Fruit fly (Drosophila melanogaster) whole organism: ENCODE data around the gene FBXO11.

Experiments
- CG8478 ChIP-seq: fragments of >200 bp; optimal IDR thresholded peaks from 2 replicates; lab custom pipeline; 2018; ENCODE audit warnings: inconsistent platforms
- Dll ChIP-seq: fragments of >200 bp; optimal IDR thresholded peaks from 2 replicates; lab custom pipeline; 2017
- EcR ChIP-seq, 2 experiments: fragments of >200 bp; optimal IDR thresholded peaks; 2 replicates each; lab custom pipeline; 2017; ENCODE audit warnings: missing biosample characterization in 2 of 2, missing genetic modification characterization in 2 of 2, missing genetic modification reagents in 2 of 2
- pan ChIP-seq: fragments of >200 bp; optimal IDR thresholded peaks from 2 replicates; lab custom pipeline; 2017
- psq ChIP-seq: fragments of >200 bp; optimal IDR thresholded peaks from 2 replicates; lab custom pipeline; 2017
- usp ChIP-seq: fragments of >200 bp; optimal IDR thresholded peaks from 2 replicates; lab custom pipeline; 2017; ENCODE audit warnings: missing biosample characterization, missing genetic modification characterization, mixed read lengths

FBXO11 gene

DNA sequence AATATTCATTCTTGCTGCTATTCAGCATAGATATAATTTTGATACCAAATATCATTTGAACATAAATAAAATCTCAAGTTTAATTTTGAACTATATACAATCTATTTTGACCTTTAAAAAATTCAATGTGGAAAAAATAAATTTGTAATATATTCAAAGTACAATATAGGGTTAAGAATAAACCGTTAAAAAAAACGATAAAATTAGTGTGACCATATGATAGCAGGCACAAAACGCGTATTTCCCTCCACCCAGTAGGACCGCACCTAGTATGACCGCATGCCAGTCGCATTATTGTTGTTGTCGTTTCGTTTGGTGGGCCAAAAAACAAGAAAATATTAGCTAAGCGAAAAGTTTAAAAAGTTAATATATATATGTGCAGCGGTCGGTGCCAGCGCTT lies 16.1 kb downstream of the FBXO11 start, which contains the start of gene CG8516:
CG8516 (plus strand) TSS at position 278 of the 400 bp plus-strand sequence.
- TF ChIP-seq Dll (lab: Kevin White, UChicago), result no peak
- TF ChIP-seq pan (lab: Kevin White, UChicago), result no peak
- no peak for TF ChIP-seq usp
- no peak for TF ChIP-seq EcR (GFP tag; optimal IDR thresholded peaks at IDR 0.05; lab: Kevin White, UChicago)
- no peak for TF ChIP-seq CG8478 (lab: Kevin White, UChicago)
- no peak for TF ChIP-seq psq

DNA sequence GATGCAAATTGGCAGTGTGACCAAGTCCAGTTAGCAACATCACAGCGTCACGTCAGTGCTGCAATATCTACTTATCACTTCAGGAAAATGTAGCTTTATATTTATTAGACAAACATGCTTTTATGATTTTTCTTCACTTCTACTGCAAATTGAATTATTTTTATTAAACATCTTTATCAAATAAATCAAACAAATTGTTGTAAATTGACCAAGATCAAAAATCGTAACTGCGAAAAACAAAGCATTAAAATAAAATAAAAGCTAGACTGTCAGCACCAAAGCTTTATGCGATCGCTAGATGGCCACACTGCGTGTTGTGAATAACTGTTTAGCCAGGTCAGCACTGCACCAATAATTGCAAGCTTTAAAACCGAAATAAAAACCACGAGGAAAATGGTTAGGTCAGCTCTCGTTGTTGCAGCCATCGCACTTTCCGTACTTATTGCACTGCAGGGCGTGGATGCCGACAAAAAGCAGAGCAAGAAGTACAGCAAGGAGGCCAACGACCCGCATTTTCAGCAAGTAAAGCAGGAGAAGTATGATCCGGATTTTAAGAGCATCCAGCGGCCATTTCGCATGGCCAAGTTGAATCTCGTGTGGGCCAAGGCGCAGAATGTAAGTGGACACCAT lies 17.9 kb downstream of the FBXO11 start, which contains the start of the genes CG12945 and CG8507:
CG12945 (minus strand) TSS at position 45 of the 630 bp plus-strand sequence.
CG8507 (plus strand) TSS at position 307 of the 630 bp plus-strand sequence.
- TF ChIP-seq CG8478 (lab: Kevin White, UChicago) (no peak), pan (lab: Kevin White, UChicago) (no peak), psq (no peak)

DNA sequence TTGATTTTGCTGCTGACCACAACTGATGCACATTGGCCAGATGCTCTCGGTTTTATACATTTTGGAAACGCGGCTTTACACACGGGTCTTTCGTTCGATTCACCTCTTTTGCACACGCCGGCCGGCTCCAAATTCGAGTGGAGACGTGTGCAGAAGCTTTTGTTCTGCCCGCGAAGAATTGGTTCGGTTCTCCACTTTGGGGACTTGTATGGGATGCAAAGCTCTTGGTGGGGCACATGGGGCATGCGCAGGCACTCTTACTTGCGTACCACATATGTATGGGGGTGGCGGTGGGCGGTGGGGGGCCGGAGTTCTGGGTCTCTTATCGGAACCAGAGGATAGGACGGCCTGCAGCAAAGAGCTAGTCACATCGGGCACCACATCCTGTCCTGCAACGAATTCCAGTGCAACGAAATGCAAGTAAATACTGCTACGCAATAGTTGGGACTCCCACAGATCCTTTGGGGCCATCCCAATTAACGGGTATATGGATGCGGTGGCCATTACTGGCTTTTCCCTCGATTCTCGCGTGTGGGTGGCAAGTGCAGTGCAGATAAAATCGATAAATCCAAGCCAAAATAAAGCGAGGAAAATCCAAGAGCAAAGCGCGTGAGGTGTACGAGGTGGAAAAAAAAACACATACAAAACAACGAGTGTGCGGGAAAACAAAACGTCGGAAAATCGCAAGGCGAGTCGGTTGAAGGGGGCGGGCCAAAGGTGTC lies 24.7 kb downstream of the FBXO11 start, which contains the start of the genes MtnA and CG8500:
MtnA (minus strand) TSS at position 30 of the 722 bp plus-strand sequence.
CG8500 (plus strand) TSS at position 313 of the 722 bp plus-strand sequence.
- TF ChIP-seq CG8478 (lab: Kevin White, UChicago), result peak; percentile 11
- no peak for TF ChIP-seq pan (lab: Kevin White, UChicago)

DNA sequence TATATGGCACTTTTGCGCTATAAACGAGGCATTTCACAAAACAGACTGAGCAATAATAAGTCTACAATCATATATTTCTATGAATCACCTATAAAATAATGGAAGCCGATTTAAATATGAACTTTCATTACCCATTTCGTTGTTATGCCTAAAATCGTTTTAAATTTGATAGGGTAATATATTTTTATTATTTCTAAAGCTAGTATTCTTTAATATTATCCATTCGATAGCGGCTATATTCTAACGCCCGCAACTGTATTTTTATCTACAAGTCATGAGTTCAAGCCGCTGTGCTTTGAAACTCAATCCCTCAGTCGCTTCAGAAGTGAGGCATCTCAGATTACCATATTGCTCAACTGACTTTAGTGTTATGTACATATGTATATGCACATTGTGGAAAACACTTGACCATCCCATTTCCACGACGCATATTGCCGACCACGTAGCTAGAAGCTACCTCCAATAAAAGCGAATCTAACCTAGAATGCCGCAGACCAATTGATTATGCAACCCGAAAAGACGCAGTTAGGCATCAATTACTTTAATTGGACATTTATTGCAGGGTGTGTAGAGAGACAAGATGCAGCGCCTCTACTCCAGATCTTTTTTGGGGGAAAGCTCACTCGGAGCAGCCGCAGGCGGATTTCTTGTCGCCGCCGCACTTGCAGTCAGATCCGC lies 25.8 kb downstream of the FBXO11 start:
- TF ChIP-seq psq, result no peak
- no peak for TF ChIP-seq Dll (lab: Kevin White, UChicago)
- no peak for TF ChIP-seq CG8478 (lab: Kevin White, UChicago)
- no peak for TF ChIP-seq EcR (GFP tag; optimal IDR thresholded peaks at IDR 0.05; lab: Kevin White, UChicago)
- no peak for TF ChIP-seq pan (lab: Kevin White, UChicago)
- TF ChIP-seq usp, result no peak

DNA sequence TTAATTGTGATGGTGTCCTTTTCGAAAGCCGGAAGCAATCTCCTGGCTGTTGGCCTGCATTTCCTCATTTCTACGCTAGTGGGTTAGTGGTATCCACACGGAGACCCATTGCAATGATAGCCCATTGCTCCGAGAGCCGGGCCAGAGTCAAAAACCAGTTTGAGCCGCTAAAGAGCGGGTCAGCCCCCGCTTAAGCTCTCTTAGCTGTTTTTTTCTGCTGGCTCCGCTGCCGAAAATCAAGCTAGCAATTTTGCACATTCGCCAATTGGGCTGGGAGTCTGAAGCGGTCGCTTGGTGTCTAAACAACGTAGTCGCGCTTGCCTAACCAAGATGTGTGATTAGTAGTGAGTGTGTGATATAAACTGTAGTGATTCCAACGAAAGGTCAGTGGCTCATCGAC lies 29.4 kb downstream of the FBXO11 start, which contains the start of gene CG12947:
CG12947 (plus strand) TSS at position 301 of the 400 bp plus-strand sequence.
- TF ChIP-seq psq, result no peak
- no peak for TF ChIP-seq usp
- TF ChIP-seq Dll (lab: Kevin White, UChicago), result no peak
- TF ChIP-seq pan (lab: Kevin White, UChicago), result no peak
- TF ChIP-seq CG8478 (lab: Kevin White, UChicago), result no peak
- TF ChIP-seq EcR (GFP tag; optimal IDR thresholded peaks at IDR 0.05; lab: Kevin White, UChicago), result no peak

DNA sequence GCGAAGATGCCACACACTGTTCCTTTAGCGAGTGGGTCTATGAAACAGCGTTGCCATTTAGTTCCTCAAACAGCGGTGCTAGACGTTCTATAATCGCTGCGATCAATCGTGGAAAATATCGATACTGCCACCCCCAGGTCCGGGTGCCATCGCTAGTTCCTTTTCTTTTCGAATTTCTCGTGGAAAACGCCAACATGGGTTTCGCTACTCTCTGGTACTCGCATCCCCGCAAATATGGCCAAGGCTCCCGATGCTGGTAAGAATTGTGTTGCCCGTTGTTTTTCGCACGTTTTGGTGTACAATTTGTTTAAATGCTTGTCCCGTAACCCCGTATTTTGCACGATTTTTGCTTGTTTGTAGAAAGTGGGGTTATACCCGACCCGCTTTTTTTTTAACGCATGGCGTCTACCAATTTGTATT lies 31.2 kb downstream of the FBXO11 start, which contains the start of gene RpS29:
RpS29 (plus strand) TSS at position 102 of the 420 bp plus-strand sequence.
- TF ChIP-seq psq, result no peak
- no peak for TF ChIP-seq CG8478 (lab: Kevin White, UChicago)
- TF ChIP-seq Dll (lab: Kevin White, UChicago), result no peak
- TF ChIP-seq usp, result no peak
- TF ChIP-seq EcR (GFP tag; optimal IDR thresholded peaks at IDR 0.05; lab: Kevin White, UChicago), result no peak
- TF ChIP-seq pan (lab: Kevin White, UChicago), result no peak

DNA sequence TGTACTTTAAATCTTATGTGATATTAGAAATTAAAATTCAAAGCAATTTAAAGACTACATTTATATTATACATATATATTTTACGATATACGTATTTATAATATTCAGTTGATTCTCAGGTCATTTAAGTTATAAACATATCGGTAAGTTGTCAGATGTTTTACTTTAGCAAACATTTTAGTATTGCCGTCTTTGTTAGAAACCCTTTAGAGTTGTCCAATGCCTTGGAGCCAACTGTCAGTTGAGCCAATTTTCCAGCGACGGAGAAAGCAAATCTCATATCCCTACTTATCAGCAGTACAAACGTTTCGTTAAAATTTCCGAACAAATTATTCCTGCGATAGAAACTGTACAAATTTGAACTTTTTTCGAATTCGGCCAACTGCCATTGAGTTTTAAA lies 34.3 kb downstream of the FBXO11 start, which contains the start of gene topi:
topi (plus strand) TSS at position 301 of the 400 bp plus-strand sequence.
- TF ChIP-seq psq, result no peak
- no peak for TF ChIP-seq EcR (GFP tag; optimal IDR thresholded peaks at IDR 0.05; lab: Kevin White, UChicago)
- TF ChIP-seq Dll (lab: Kevin White, UChicago), result no peak
- no peak for TF ChIP-seq usp
- no peak for TF ChIP-seq CG8478 (lab: Kevin White, UChicago)
- TF ChIP-seq pan (lab: Kevin White, UChicago), result no peak

DNA sequence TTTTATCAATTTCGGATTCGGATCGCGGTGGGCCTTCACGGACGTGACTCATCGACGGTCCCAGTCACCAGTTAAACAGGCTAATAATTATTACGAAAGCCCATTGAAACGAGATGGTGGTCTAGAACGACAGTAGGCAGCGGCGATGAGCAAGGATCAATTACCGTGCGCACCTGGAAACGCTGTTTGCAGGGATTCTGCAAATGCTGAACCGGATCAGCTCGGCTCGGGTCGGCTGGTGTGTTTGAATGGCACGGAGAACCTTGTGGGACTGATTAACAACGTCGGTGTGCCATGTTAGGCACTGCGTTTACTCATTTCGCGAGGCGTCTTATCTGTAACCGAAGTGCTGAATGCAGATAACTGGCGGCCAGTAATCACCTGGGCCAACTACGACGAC lies 35.0 kb downstream of the FBXO11 start, which contains the start of gene Whamy:
Whamy (minus strand) TSS at position 273 of the 400 bp plus-strand sequence.
- TF ChIP-seq usp, result no peak
- TF ChIP-seq pan (lab: Kevin White, UChicago), result no peak
- TF ChIP-seq CG8478 (lab: Kevin White, UChicago), result no peak
- no peak for TF ChIP-seq EcR (GFP tag; optimal IDR thresholded peaks at IDR 0.05; lab: Kevin White, UChicago)
- no peak for TF ChIP-seq Dll (lab: Kevin White, UChicago)
- no peak for TF ChIP-seq psq

DNA sequence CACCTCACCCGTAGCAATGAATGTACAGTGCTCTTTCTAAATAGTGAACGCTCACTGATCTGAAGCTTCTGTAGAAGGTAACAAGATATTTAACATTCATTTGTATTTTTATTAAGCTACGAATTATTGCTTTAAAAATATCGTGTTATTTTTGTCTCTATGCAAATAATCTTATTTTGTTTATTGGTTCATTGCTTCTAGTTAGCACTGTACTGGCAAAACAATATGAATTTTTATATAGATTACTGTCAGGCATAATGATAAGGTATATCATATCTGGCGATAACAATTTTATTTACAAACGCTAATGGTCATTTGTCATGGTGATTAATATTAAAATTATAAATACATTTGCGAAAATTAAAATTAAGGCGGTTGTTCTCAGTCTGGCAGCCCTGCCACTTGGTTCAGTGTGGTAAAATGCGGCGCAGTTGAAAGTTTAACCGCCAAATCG lies 37.6 kb downstream of the FBXO11 start, which contains the start of gene CG9471:
CG9471 (minus strand) TSS at position 24 of the 454 bp plus-strand sequence.
- TF ChIP-seq EcR (GFP tag; optimal IDR thresholded peaks at IDR 0.05; lab: Kevin White, UChicago) (no peak), CG8478 (lab: Kevin White, UChicago) (no peak), pan (lab: Kevin White, UChicago) (no peak), psq (no peak), usp (no peak), Dll (lab: Kevin White, UChicago) (no peak)

DNA sequence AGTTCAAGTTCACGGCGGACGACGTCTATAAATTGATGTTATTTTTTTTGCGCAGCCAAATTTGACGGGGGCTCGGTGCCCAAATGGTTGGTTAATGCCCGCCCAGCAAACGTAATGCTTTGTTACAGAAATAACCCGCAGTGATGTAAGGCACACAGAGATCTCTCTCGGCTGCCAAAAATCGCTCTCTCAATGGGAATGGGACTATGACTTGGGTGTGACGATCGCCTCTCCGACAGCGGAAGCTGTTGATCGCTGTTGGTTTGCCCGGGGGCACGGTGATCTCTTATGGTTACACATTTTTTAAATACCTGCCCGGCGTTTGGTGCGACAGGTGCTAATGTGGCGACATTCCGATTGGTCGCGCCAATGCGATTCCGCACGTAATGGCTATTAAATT lies 39.0 kb downstream of the FBXO11 start:
- TF ChIP-seq pan (lab: Kevin White, UChicago) (no peak), usp (no peak), EcR (GFP tag; optimal IDR thresholded peaks at IDR 0.05; lab: Kevin White, UChicago) (no peak), psq (no peak), Dll (lab: Kevin White, UChicago) (no peak), CG8478 (lab: Kevin White, UChicago) (no peak)

DNA sequence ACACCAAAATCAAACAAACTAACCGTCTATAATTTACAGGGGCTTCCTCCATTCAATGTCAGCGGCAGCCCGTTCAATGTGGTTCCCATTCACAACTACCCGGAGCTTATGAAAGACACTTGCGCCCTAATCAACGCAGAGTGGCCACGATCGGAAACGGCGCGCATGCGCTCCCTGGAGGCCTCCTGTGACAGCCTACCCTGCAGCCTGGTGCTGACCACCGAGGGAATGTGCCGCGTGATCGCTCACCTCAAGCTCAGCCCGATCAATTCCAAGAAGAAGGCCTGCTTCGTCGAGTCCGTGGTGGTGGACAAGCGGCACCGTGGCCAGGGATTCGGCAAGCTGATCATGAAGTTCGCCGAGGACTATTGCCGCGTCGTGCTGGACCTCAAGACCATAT lies 40.3 kb downstream of the FBXO11 start, which contains the start of gene MED6:
MED6 (minus strand) TSS at position 101 of the 400 bp plus-strand sequence.
- TF ChIP-seq psq (no peak), usp (no peak), EcR (GFP tag; optimal IDR thresholded peaks at IDR 0.05; lab: Kevin White, UChicago) (no peak), Dll (lab: Kevin White, UChicago) (no peak), pan (lab: Kevin White, UChicago) (no peak), CG8478 (lab: Kevin White, UChicago) (no peak)
